Fruit fly (Drosophila melanogaster): ENCODE results near the gene CAH8.
A peak's percentile ranks its signal among the peaks of the same experiment; 100 is the strongest.

dm6 chr3R:22356464-22357410 is 32.8 kb downstream of the CAH8 start, which contains the start of gene Sar1:
- TF ChIP-seq CG10267 (tag; optimal IDR thresholded peaks at IDR 0.05) (peak; percentile 73), CrebB (tag; optimal IDR thresholded peaks at IDR 0.05) (peak; percentile 22), nmo (GFP tag; optimal IDR thresholded peaks at IDR 0.05) (peak; percentile 84), so (GFP tag; IDR thresholded peaks at IDR 0.05) (no peak), hbn (GFP tag; IDR thresholded peaks at IDR 0.05; ENCODE audit: partially characterized antibody) (peak; percentile 95), CG10209 (GFP tag; optimal IDR thresholded peaks at IDR 0.05) (no peak), en (GFP tag; optimal IDR thresholded peaks at IDR 0.05) (no peak), CG16815 (GFP tag; optimal IDR thresholded peaks at IDR 0.05) (no peak)

Data from whole organism, embryonic.